Worm (Caenorhabditis elegans): Measurements from ENCODE around the gene csp-2.

DNA sequence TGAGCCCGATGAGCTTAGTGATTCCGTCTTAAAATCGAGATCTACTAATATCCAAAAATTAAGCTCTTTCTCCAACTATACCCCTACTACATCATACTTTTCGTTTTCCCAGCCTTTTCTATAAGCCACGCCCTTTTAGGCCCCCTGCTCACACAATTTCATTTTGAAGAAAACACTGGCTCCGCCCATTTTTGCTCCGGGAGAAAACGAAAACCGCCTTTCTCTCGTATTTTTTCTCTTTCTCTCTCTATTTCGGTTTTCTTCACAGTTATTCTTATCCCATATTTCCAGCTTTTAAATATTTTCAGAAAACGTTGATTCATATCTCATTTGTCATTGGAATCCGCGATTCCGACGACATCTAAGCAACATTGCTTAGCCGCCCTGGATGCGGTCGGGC lies 54.1 kb downstream of the csp-2 start, which contains the start of gene Y73B6BL.47:
- TF ChIP-seq ccch-3 (GFP tag; optimal IDR thresholded peaks at IDR 0.05): no peak
- no peak for TF ChIP-seq ama-1 (optimal IDR thresholded peaks at IDR 0.05)
- TF ChIP-seq ama-1 (GFP tag; optimal IDR thresholded peaks at IDR 0.05): no peak
